Fruit fly (Drosophila melanogaster) whole organism, prepupa: Measurements from ENCODE around the gene Cul3.

ENCODE experiments used
- CG10631 ChIP-seq: fragments of 200-800 bp; sonication (Bioruptor generic); optimal IDR thresholded peaks from 2 replicates; lab custom pipeline; 2016; ENCODE audit warnings: missing biosample characterization, missing genetic modification characterization
- CG11294 ChIP-seq: fragments of 200-800 bp; sonication (Bioruptor generic); IDR thresholded peaks from 2 replicates; pipeline ENCODE4 v1.3.6; 2022; ENCODE audit warnings: missing biosample characterization, missing genetic modification characterization
- CG11762 ChIP-seq: fragments of 200-800 bp; sonication (Bioruptor generic); optimal IDR thresholded peaks from 3 replicates; lab custom pipeline; 2016; ENCODE audit warnings: missing biosample characterization, missing genetic modification characterization; ENCODE audit not compliant: insufficient read depth
- CG15336 ChIP-seq: fragments of 200-800 bp; sonication (Bioruptor generic); IDR thresholded peaks from 2 replicates; pipeline ENCODE4 v1.3.6; 2022; ENCODE audit warnings: missing biosample characterization, missing genetic modification characterization
- CG16779 ChIP-seq: fragments of 200-800 bp; sonication (Bioruptor generic); optimal IDR thresholded peaks from 3 replicates; lab custom pipeline; 2017; ENCODE audit warnings: missing biosample characterization, mild to moderate bottlenecking, missing genetic modification characterization
- CG31627 ChIP-seq: fragments of 200-800 bp; sonication (Bioruptor generic); optimal IDR thresholded peaks from 3 replicates; lab custom pipeline; 2016; ENCODE audit warnings: missing biosample characterization, missing genetic modification characterization
- CG4318 ChIP-seq: fragments of 200-800 bp; sonication (Bioruptor generic); optimal IDR thresholded peaks from 3 replicates; lab custom pipeline; 2017; ENCODE audit warnings: missing biosample characterization, mild to moderate bottlenecking, missing genetic modification characterization
- CG6163 ChIP-seq: fragments of 200-800 bp; sonication (Bioruptor generic); IDR thresholded peaks from 3 replicates; pipeline ENCODE4 v1.3.6; 2022; ENCODE audit warnings: missing biosample characterization, missing genetic modification characterization
- CG6808 ChIP-seq: fragments of 200-800 bp; sonication (Bioruptor generic); optimal IDR thresholded peaks from 3 replicates; lab custom pipeline; 2017; ENCODE audit warnings: missing biosample characterization, missing genetic modification characterization, mild to moderate bottlenecking, moderate library complexity, missing genetic modification reagents
- CG8319 ChIP-seq: fragments of 200-800 bp; sonication (Bioruptor generic); optimal IDR thresholded peaks from 3 replicates; lab custom pipeline; 2016; ENCODE audit warnings: missing biosample characterization, missing genetic modification characterization
- Eip93F ChIP-seq: fragments of 200-800 bp; sonication (Bioruptor generic); optimal IDR thresholded peaks from 2 replicates; lab custom pipeline; 2016; ENCODE audit warnings: missing biosample characterization, mild to moderate bottlenecking, missing genetic modification characterization
- Gug ChIP-seq: fragments of 200-800 bp; sonication (Bioruptor generic); IDR thresholded peaks from 2 replicates; pipeline ENCODE4 v1.3.6; 2022; ENCODE audit warnings: missing biosample characterization, missing genetic modification characterization
- Lpt ChIP-seq: fragments of 200-800 bp; sonication (Bioruptor generic); optimal IDR thresholded peaks from 3 replicates; lab custom pipeline; 2016; ENCODE audit warnings: missing biosample characterization, missing genetic modification characterization
- Smox ChIP-seq: fragments of 200-800 bp; sonication (Bioruptor generic); optimal IDR thresholded peaks from 3 replicates; lab custom pipeline; 2016; ENCODE audit warnings: missing biosample characterization, missing genetic modification characterization
- dac ChIP-seq: fragments of 200-800 bp; sonication (Bioruptor generic); optimal IDR thresholded peaks from 2 replicates; lab custom pipeline; 2017; ENCODE audit warnings: missing biosample characterization, mild to moderate bottlenecking, missing genetic modification characterization
- spab ChIP-seq: fragments of 200-800 bp; sonication (Bioruptor generic); optimal IDR thresholded peaks from 2 replicates; lab custom pipeline; 2017; ENCODE audit warnings: missing biosample characterization, mild to moderate bottlenecking, missing genetic modification characterization, missing genetic modification reagents
- ss ChIP-seq, 2 experiments: fragments of 200-800 bp; sonication (Bioruptor generic); optimal IDR thresholded peaks; 2 replicates in 1 of 2; 3 replicates in 1 of 2; lab custom pipeline; 2017 to 2018; ENCODE audit warnings: mild to moderate bottlenecking in 2 of 2, missing biosample characterization in 2 of 2, missing genetic modification characterization in 2 of 2, moderate library complexity in 1 of 2
- topi ChIP-seq: fragments of 200-800 bp; sonication (Bioruptor generic); optimal IDR thresholded peaks from 3 replicates; lab custom pipeline; 2016; ENCODE audit warnings: missing biosample characterization, missing genetic modification characterization

The Cul3 gene

dm6 chr2L:15244708-15245107, 27.1 kb downstream of the Cul3 start:
- TF ChIP-seq CG11762 (GFP tag; lab: Kevin White, UChicago) (no peak), CG8319 (GFP tag; lab: Kevin White, UChicago) (no peak), Gug (GFP tag; lab: Robert Waterston, UW) (no peak), CG4318 (no peak), CG31627 (GFP tag; lab: Kevin White, UChicago) (no peak), Lpt (no peak), spab (GFP tag; lab: Kevin White, UChicago) (no peak), CG6808 (GFP tag; lab: Kevin White, UChicago) (no peak), CG11294 (GFP tag; lab: Robert Waterston, UW) (no peak), Smox (GFP tag; lab: Kevin White, UChicago) (no peak), CG16779 (no peak), topi (no peak), ss (GFP tag; optimal IDR thresholded peaks at IDR 0.05; lab: Kevin White, UChicago) (no peak), dac (GFP tag; lab: Kevin White, UChicago) (no peak), CG6163 (GFP tag; lab: Robert Waterston, UW) (no peak), CG10631 (GFP tag; lab: Kevin White, UChicago) (no peak), Eip93F (GFP tag; lab: Kevin White, UChicago) (no peak)

- TF ChIP-seq CG15336 (GFP tag; lab: Robert Waterston, UW) (no peak), CG6808 (GFP tag; lab: Kevin White, UChicago) (peak; percentile 26)
These were observed 28.4 kb downstream of the Cul3 start for dm6 chr2L:15243413-15243812.
